Worm (Caenorhabditis elegans) whole organism, L2 larva: Measurements from ENCODE around the gene K03B4.4.

ENCODE experiments used
- C34F6.9 ChIP-seq: fragments of 150-350 bp; optimal IDR thresholded peaks from 2 replicates; lab custom pipeline; 2014; ENCODE audit warnings: missing biosample characterization, missing genetic modification characterization
- F13H6.1 ChIP-seq: sonication (generic microtip); optimal IDR thresholded peaks from 2 replicates; lab custom pipeline; 2016; ENCODE audit warnings: missing genetic modification characterization, missing compliant biosample characterization
- Y55F3AM.14 ChIP-seq: fragments of 200-800 bp; sonication (Bioruptor generic); optimal IDR thresholded peaks from 2 replicates; lab custom pipeline; 2018; ENCODE audit warnings: mild to moderate bottlenecking, missing genetic modification characterization, missing compliant biosample characterization
- alr-1 ChIP-seq: fragments of 150-350 bp; optimal IDR thresholded peaks from 2 replicates; lab custom pipeline; 2014; ENCODE audit warnings: missing biosample characterization, missing genetic modification characterization
- aly-2 ChIP-seq: fragments of 150-350 bp; optimal IDR thresholded peaks from 2 replicates; lab custom pipeline; 2014; ENCODE audit warnings: missing biosample characterization, missing genetic modification characterization
- ama-1 ChIP-seq: fragments of 150-350 bp; optimal IDR thresholded peaks from 2 replicates; lab custom pipeline; 2018; ENCODE audit warnings: inconsistent platforms
- blmp-1 ChIP-seq: sonication (generic microtip); optimal IDR thresholded peaks from 2 replicates; lab custom pipeline; 2017; ENCODE audit warnings: missing genetic modification characterization, mild to moderate bottlenecking, missing compliant biosample characterization, antibody characterized with exemption, moderate library complexity; ENCODE audit not compliant: insufficient read depth
- crh-2 ChIP-seq: sonication (generic microtip); optimal IDR thresholded peaks from 2 replicates; lab custom pipeline; 2017; ENCODE audit warnings: missing biosample characterization, missing genetic modification characterization
- dmd-4 ChIP-seq: sonication (generic microtip); optimal IDR thresholded peaks from 2 replicates; lab custom pipeline; 2017; ENCODE audit warnings: missing biosample characterization, missing genetic modification characterization
- elt-1 ChIP-seq: fragments of 150-350 bp; optimal IDR thresholded peaks from 2 replicates; lab custom pipeline; 2014; ENCODE audit warnings: missing biosample characterization, missing genetic modification characterization
- elt-3 ChIP-seq: sonication (generic microtip); optimal IDR thresholded peaks from 2 replicates; lab custom pipeline; 2017; ENCODE audit warnings: missing biosample characterization, missing genetic modification characterization
- fos-1 ChIP-seq: fragments of 150-350 bp; optimal IDR thresholded peaks from 2 replicates; lab custom pipeline; 2014; ENCODE audit warnings: missing biosample characterization, missing genetic modification characterization
- lin-11 ChIP-seq: fragments of 150-350 bp; sonication (generic microtip); optimal IDR thresholded peaks from 2 replicates; lab custom pipeline; 2014; ENCODE audit warnings: missing biosample characterization, missing genetic modification characterization, inconsistent platforms, mixed read lengths
- lsy-2 ChIP-seq, 2 experiments: fragments of 150-350 bp in 1 of 2; sonication (generic microtip) in 1 of 2; optimal IDR thresholded peaks; 2 replicates each; lab custom pipeline; 2014 to 2017; ENCODE audit warnings: missing biosample characterization in 2 of 2, missing genetic modification characterization in 2 of 2
- mab-5 ChIP-seq: fragments of 150-350 bp; optimal IDR thresholded peaks from 2 replicates; lab custom pipeline; 2014; ENCODE audit warnings: missing biosample characterization, missing genetic modification characterization
- mbf-1 ChIP-seq: sonication (generic microtip); optimal IDR thresholded peaks from 2 replicates; lab custom pipeline; 2017; ENCODE audit warnings: missing biosample characterization, missing genetic modification characterization
- nhr-10 ChIP-seq: sonication (generic microtip); optimal IDR thresholded peaks from 2 replicates; lab custom pipeline; 2017; ENCODE audit warnings: missing biosample characterization, missing genetic modification characterization
- nhr-11 ChIP-seq: fragments of 150-350 bp; optimal IDR thresholded peaks from 2 replicates; lab custom pipeline; 2014; ENCODE audit warnings: missing biosample characterization, missing genetic modification characterization
- nhr-129 ChIP-seq: fragments of 150-350 bp; optimal IDR thresholded peaks from 2 replicates; lab custom pipeline; 2014; ENCODE audit warnings: missing biosample characterization, missing genetic modification characterization
- nhr-237 ChIP-seq: fragments of 150-350 bp; optimal IDR thresholded peaks from 2 replicates; lab custom pipeline; 2014; ENCODE audit warnings: missing biosample characterization, missing genetic modification characterization
- nhr-25 ChIP-seq: fragments of 150-350 bp; sonication (generic microtip); optimal IDR thresholded peaks from 3 replicates; lab custom pipeline; 2014; ENCODE audit warnings: missing biosample characterization, missing genetic modification characterization
- nhr-6 ChIP-seq: fragments of 150-350 bp; optimal IDR thresholded peaks from 2 replicates; lab custom pipeline; 2014; ENCODE audit warnings: missing biosample characterization, missing genetic modification characterization
- peb-1 ChIP-seq: fragments of 150-350 bp; optimal IDR thresholded peaks from 2 replicates; lab custom pipeline; 2014; ENCODE audit warnings: missing biosample characterization, missing genetic modification characterization
- sem-4 ChIP-seq: fragments of 150-350 bp; optimal IDR thresholded peaks from 2 replicates; lab custom pipeline; 2014; ENCODE audit warnings: missing biosample characterization, missing genetic modification reagents, missing genetic modification characterization
- sma-3 ChIP-seq: sonication (generic microtip); optimal IDR thresholded peaks from 2 replicates; lab custom pipeline; 2016; ENCODE audit warnings: missing genetic modification reagents, missing genetic modification characterization, missing compliant biosample characterization
- snpc-4 ChIP-seq: fragments of 150-350 bp; optimal IDR thresholded peaks from 2 replicates; lab custom pipeline; 2014; ENCODE audit warnings: missing biosample characterization, missing genetic modification characterization
- unc-62 ChIP-seq: fragments of 150-350 bp; optimal IDR thresholded peaks from 2 replicates; lab custom pipeline; 2014; ENCODE audit warnings: missing biosample characterization, missing genetic modification reagents, missing genetic modification characterization
- zag-1 ChIP-seq: fragments of 150-350 bp; optimal IDR thresholded peaks from 2 replicates; lab custom pipeline; 2014; ENCODE audit warnings: missing biosample characterization, missing genetic modification characterization
- ztf-11 ChIP-seq: sonication (generic microtip); optimal IDR thresholded peaks from 2 replicates; lab custom pipeline; 2017; ENCODE audit warnings: missing biosample characterization, missing genetic modification characterization
- ztf-4 ChIP-seq: fragments of 150-350 bp; optimal IDR thresholded peaks from 2 replicates; lab custom pipeline; 2014; ENCODE audit warnings: missing biosample characterization, missing genetic modification characterization

K03B4.4 gene

ce11 chrV:4731154-4731961 lies 49.6 kb downstream of the K03B4.4 start, which contains the start of gene F39G3.3 (continued):
- TF ChIP-seq snpc-4 (tag; lab: Kevin White, UChicago) = no peak
- peak in 1 of 2 experiments; percentile 67 for TF ChIP-seq lsy-2 (tag; optimal IDR thresholded peaks at IDR 0.05; lab: Kevin White, UChicago)
- no peak for TF ChIP-seq ztf-11
- TF ChIP-seq ztf-4 (tag; lab: Kevin White, UChicago) = no peak
- TF ChIP-seq nhr-10 (tag; lab: Kevin White, UChicago) = no peak
- peak; percentile 42 for TF ChIP-seq crh-2
- no peak for TF ChIP-seq blmp-1
- no peak for TF ChIP-seq nhr-11 (tag; lab: Kevin White, UChicago)

- TF ChIP-seq unc-62 (no peak), alr-1 (no peak), nhr-6 (no peak), elt-1 (no peak), lin-11 (tag; lab: Kevin White, UChicago) (no peak), snpc-4 (tag; lab: Kevin White, UChicago) (no peak), nhr-25 (no peak), peb-1 (tag; lab: Kevin White, UChicago) (no peak), zag-1 (tag; lab: Kevin White, UChicago) (no peak), nhr-129 (no peak), C34F6.9 (tag; lab: Kevin White, UChicago) (no peak), aly-2 (no peak), mbf-1 (no peak), nhr-237 (tag; lab: Kevin White, UChicago) (no peak), mab-5 (tag; lab: Kevin White, UChicago) (no peak)
- TF ChIP-seq, all 48 proteins: peak for 0
Measured at ce11 chrV:4733952-4734351, 52.2 kb downstream of the K03B4.4 start.

- TF ChIP-seq nhr-129 (no peak), fos-1 (tag; lab: Kevin White, UChicago) (no peak), elt-3 (tag; lab: Kevin White, UChicago) (no peak), blmp-1 (no peak), mbf-1 (no peak), dmd-4 (no peak), ama-1 (lab: Kevin White, UChicago) (no peak), lsy-2 (tag; optimal IDR thresholded peaks at IDR 0.05; lab: Kevin White, UChicago) (no peak), elt-1 (no peak), nhr-10 (tag; lab: Kevin White, UChicago) (no peak), C34F6.9 (tag; lab: Kevin White, UChicago) (no peak), ztf-11 (no peak), Y55F3AM.14 (no peak), peb-1 (tag; lab: Kevin White, UChicago) (no peak), F13H6.1 (tag; lab: Kevin White, UChicago) (no peak), sma-3 (no peak), sem-4 (tag; lab: Kevin White, UChicago) (no peak), aly-2 (no peak)
Measured at ce11 chrV:4734608-4735007, 52.8 kb downstream of the K03B4.4 start.
